Worm (Caenorhabditis elegans) whole organism, young adult: Measurements from ENCODE around the gene inft-2.
A peak's percentile ranks its signal among the peaks of the same experiment; 100 is the strongest.

Experiments used
- F49E8.2 ChIP-seq: sonication (generic microtip); optimal IDR thresholded peaks from 3 replicates; lab custom pipeline; 2017; ENCODE audit warnings: missing genetic modification characterization, mild to moderate bottlenecking, missing compliant biosample characterization, antibody characterized with exemption, moderate library complexity; ENCODE audit not compliant: insufficient read depth
- F57C9.4 ChIP-seq: sonication (generic microtip); optimal IDR thresholded peaks from 2 replicates; lab custom pipeline; 2017; ENCODE audit warnings: mild to moderate bottlenecking, missing genetic modification characterization, missing compliant biosample characterization
- K11D2.4 ChIP-seq: fragments of 200-800 bp; sonication (Bioruptor generic); IDR thresholded peaks from 2 replicates; pipeline ENCODE4 v1.3.6; 2022; ENCODE audit warnings: missing genetic modification reagents, missing genetic modification characterization, missing compliant biosample characterization
- T07F8.4 ChIP-seq: sonication (generic microtip); optimal IDR thresholded peaks from 2 replicates; lab custom pipeline; 2016; ENCODE audit warnings: mild to moderate bottlenecking, missing genetic modification characterization, moderate library complexity, missing compliant biosample characterization
- Y56A3A.18 ChIP-seq: fragments of 200-800 bp; sonication (Bioruptor generic); IDR thresholded peaks from 2 replicates; pipeline ENCODE4 v1.3.6; 2022; ENCODE audit warnings: missing genetic modification reagents, missing genetic modification characterization, missing compliant biosample characterization
- ama-1 ChIP-seq, 3 experiments: fragments of 150-350 bp in 1 of 3; sonication (generic microtip) in 2 of 3; optimal IDR thresholded peaks; 2 replicates each; lab custom pipeline; 2014 to 2018; ENCODE audit warnings: missing biosample characterization in 2 of 3, missing genetic modification characterization in 2 of 3, missing genetic modification reagents in 2 of 3
- aptf-2 ChIP-seq: fragments of 200-800 bp; sonication (Bioruptor generic); conservative IDR thresholded peaks from 2 replicates; pipeline ENCODE4 v1.3.6; 2022; ENCODE audit warnings: missing genetic modification reagents, missing genetic modification characterization, missing compliant biosample characterization
- athp-1 ChIP-seq: sonication (generic microtip); optimal IDR thresholded peaks from 2 replicates; lab custom pipeline; 2017; ENCODE audit warnings: mild to moderate bottlenecking, missing genetic modification characterization, missing compliant biosample characterization
- bed-2 ChIP-seq: fragments of 200-800 bp; sonication (Bioruptor generic); IDR thresholded peaks from 2 replicates; pipeline ENCODE4 v1.3.6; 2022; ENCODE audit warnings: missing genetic modification reagents, missing genetic modification characterization, missing compliant biosample characterization
- ccch-3 ChIP-seq: fragments of 200-800 bp; sonication (Bioruptor generic); optimal IDR thresholded peaks from 2 replicates; lab custom pipeline; 2018; ENCODE audit warnings: mild to moderate bottlenecking, missing genetic modification characterization, missing compliant biosample characterization
- cebp-2 ChIP-seq: fragments of 200-800 bp; sonication (Bioruptor generic); IDR thresholded peaks from 2 replicates; pipeline ENCODE4 v1.3.6; 2022; ENCODE audit warnings: missing genetic modification characterization, missing compliant biosample characterization
- ceh-100 ChIP-seq: fragments of 200-800 bp; sonication (Bioruptor generic); IDR thresholded peaks from 2 replicates; pipeline ENCODE4 v1.3.6; 2022; ENCODE audit warnings: missing genetic modification reagents, missing genetic modification characterization, missing compliant biosample characterization
- ceh-79 ChIP-seq: sonication (generic microtip); optimal IDR thresholded peaks from 2 replicates; lab custom pipeline; 2017; ENCODE audit warnings: mild to moderate bottlenecking, missing genetic modification characterization, missing compliant biosample characterization
- ceh-91 ChIP-seq: fragments of 200-800 bp; sonication (Bioruptor generic); IDR thresholded peaks from 2 replicates; pipeline ENCODE4 v1.3.6; 2022; ENCODE audit warnings: missing genetic modification reagents, missing genetic modification characterization, missing compliant biosample characterization
- efl-1 ChIP-seq: fragments of 150-350 bp; optimal IDR thresholded peaks from 2 replicates; lab custom pipeline; 2014; ENCODE audit warnings: missing biosample characterization, missing genetic modification reagents, missing genetic modification characterization
- ekl-4 ChIP-seq: fragments of 200-800 bp; sonication (Bioruptor generic); IDR thresholded peaks from 2 replicates; pipeline ENCODE4 v1.3.6; 2022; ENCODE audit warnings: missing genetic modification reagents, missing genetic modification characterization, missing compliant biosample characterization
- gei-17 ChIP-seq: fragments of 200-800 bp; sonication (Bioruptor generic); optimal IDR thresholded peaks from 2 replicates; lab custom pipeline; 2018; ENCODE audit warnings: mild to moderate bottlenecking, missing genetic modification characterization, missing compliant biosample characterization
- hmg-1.2 ChIP-seq: fragments of 200-800 bp; sonication (Bioruptor generic); IDR thresholded peaks from 2 replicates; pipeline ENCODE4 v1.3.6; 2022; ENCODE audit warnings: missing genetic modification reagents, missing genetic modification characterization, missing compliant biosample characterization
- lir-1 ChIP-seq: fragments of 200-800 bp; sonication (Bioruptor generic); conservative IDR thresholded peaks from 2 replicates; pipeline ENCODE4 v1.3.6; 2022; ENCODE audit warnings: missing genetic modification reagents, missing genetic modification characterization, missing compliant biosample characterization
- madf-3 ChIP-seq: fragments of 200-800 bp; sonication (Bioruptor generic); IDR thresholded peaks from 2 replicates; pipeline ENCODE4 v1.3.6; 2022; ENCODE audit warnings: missing genetic modification reagents, missing genetic modification characterization, missing compliant biosample characterization
- mcd-1 ChIP-seq: fragments of 200-800 bp; sonication (Bioruptor generic); IDR thresholded peaks from 2 replicates; pipeline ENCODE4 v1.3.6; 2022; ENCODE audit warnings: missing genetic modification reagents, missing genetic modification characterization, missing compliant biosample characterization
- nfya-1 ChIP-seq: sonication (generic microtip); optimal IDR thresholded peaks from 2 replicates; lab custom pipeline; 2017; ENCODE audit warnings: antibody characterized with exemption, missing compliant biosample characterization, missing genetic modification characterization, borderline replicate concordance; ENCODE audit not compliant: insufficient read depth
- nfyb-1 ChIP-seq: fragments of 200-800 bp; sonication (Bioruptor generic); IDR thresholded peaks from 2 replicates; pipeline ENCODE4 v1.3.6; 2022; ENCODE audit warnings: missing genetic modification reagents, missing genetic modification characterization, missing compliant biosample characterization
- nhr-27 ChIP-seq: fragments of 200-800 bp; sonication (Bioruptor generic); optimal IDR thresholded peaks from 2 replicates; lab custom pipeline; 2018; ENCODE audit warnings: mild to moderate bottlenecking, missing genetic modification characterization, moderate library complexity, missing compliant biosample characterization
- rcor-1 ChIP-seq: fragments of 200-800 bp; sonication (Bioruptor generic); IDR thresholded peaks from 2 replicates; pipeline ENCODE4 v1.3.6; 2022; ENCODE audit warnings: missing genetic modification reagents, missing genetic modification characterization, missing compliant biosample characterization
- repo-1 ChIP-seq: sonication (generic microtip); optimal IDR thresholded peaks from 2 replicates; lab custom pipeline; 2017; ENCODE audit warnings: mild to moderate bottlenecking, missing genetic modification characterization, missing compliant biosample characterization
- rpc-1 ChIP-seq, 2 experiments: fragments of 150-350 bp in 1 of 2; sonication (generic microtip) in 1 of 2; optimal IDR thresholded peaks; 2 replicates each; lab custom pipeline; 2014 to 2018; ENCODE audit warnings: missing biosample characterization in 1 of 2, missing genetic modification characterization in 1 of 2, missing genetic modification reagents in 1 of 2, missing genotype in 1 of 2
- sea-2 ChIP-seq: fragments of 200-800 bp; sonication (Bioruptor generic); IDR thresholded peaks from 2 replicates; pipeline ENCODE4 v1.3.6; 2022; ENCODE audit warnings: missing genetic modification characterization, missing compliant biosample characterization
- somi-1 ChIP-seq: fragments of 200-800 bp; sonication (Bioruptor generic); optimal IDR thresholded peaks from 2 replicates; lab custom pipeline; 2018; ENCODE audit warnings: mild to moderate bottlenecking, missing genetic modification characterization, missing compliant biosample characterization
- tbp1 ChIP-seq: fragments of 200-800 bp; sonication (Bioruptor generic); optimal IDR thresholded peaks from 2 replicates; lab custom pipeline; 2018; ENCODE audit warnings: mild to moderate bottlenecking, missing genetic modification characterization, missing compliant biosample characterization
- tlf-1 ChIP-seq: fragments of 200-800 bp; sonication (Bioruptor generic); optimal IDR thresholded peaks from 2 replicates; lab custom pipeline; 2018; ENCODE audit warnings: mild to moderate bottlenecking, missing genetic modification characterization, missing compliant biosample characterization
- unc-62 ChIP-seq: fragments of 150-350 bp; optimal IDR thresholded peaks from 2 replicates; lab custom pipeline; 2014; ENCODE audit warnings: missing biosample characterization, missing genetic modification reagents, missing genetic modification characterization
- zim-3 ChIP-seq: sonication (generic microtip); optimal IDR thresholded peaks from 2 replicates; lab custom pipeline; 2017; ENCODE audit warnings: mild to moderate bottlenecking, missing genetic modification characterization, moderate library complexity, missing compliant biosample characterization
- ztf-18 ChIP-seq: sonication (generic microtip); optimal IDR thresholded peaks from 2 replicates; lab custom pipeline; 2016; ENCODE audit warnings: missing genotype, mild to moderate bottlenecking, missing genetic modification characterization, missing compliant biosample characterization
- ztf-25 ChIP-seq: fragments of 200-800 bp; sonication (Bioruptor generic); IDR thresholded peaks from 2 replicates; pipeline ENCODE4 v1.3.6; 2022; ENCODE audit warnings: missing genetic modification reagents, missing genetic modification characterization, missing compliant biosample characterization

Gene inft-2

DNA sequence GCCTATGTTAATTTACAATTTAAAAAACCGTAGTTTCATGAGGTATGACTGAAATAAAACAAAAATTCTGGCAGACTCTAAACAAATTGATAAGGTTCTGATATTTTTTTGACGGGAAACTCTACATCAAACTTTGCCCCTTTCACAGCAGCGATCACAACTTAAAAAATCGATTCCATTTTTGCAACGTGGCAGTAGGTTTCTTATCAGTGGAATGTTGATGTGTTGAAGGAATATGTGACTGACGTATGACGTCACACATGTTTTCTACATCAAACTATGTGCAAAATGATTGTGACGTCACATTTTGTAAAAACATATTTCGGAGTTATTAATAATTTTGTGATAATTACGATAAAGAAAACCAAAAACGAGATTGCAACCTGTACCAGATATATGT is 9.8 kb downstream of the inft-2 start (continued):
- TF ChIP-seq ceh-100 (GFP tag; lab: Robert Waterston, UW): no peak
- TF ChIP-seq T07F8.4 (tag; lab: Kevin White, UChicago): no peak
- TF ChIP-seq F49E8.2 (tag; lab: Kevin White, UChicago): no peak
- TF ChIP-seq tbp1 (GFP tag; lab: Kevin White, UChicago): peak; percentile 1
- no peak for TF ChIP-seq ceh-79
- no peak for TF ChIP-seq somi-1 (GFP tag; lab: Kevin White, UChicago)
- no peak for TF ChIP-seq bed-2 (GFP tag; lab: Robert Waterston, UW)

DNA sequence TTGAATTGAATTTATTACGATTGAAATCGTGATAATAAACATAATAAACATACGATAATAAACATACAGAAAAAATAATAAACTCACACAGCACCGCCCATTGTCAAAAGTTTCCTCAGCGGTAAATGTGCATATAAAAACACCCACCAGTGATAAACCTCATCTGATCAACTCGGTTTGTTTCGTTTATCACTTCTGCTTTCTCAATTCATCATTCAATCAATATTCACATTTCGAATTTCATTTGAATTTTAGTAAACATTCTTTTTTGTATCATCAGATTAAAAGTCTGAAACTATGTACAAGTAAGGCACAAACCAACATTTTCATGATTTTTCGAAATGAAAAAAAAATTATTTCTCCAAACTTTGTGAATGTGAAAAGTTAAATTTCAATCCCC is 11.0 kb downstream of the inft-2 start, which contains the start of gene try-10:
Gene try-10 (minus strand): TSS at position 101 of the 400 bp plus-strand sequence.
- TF ChIP-seq F57C9.4 (tag; lab: Kevin White, UChicago) (no peak), rcor-1 (GFP tag; lab: Robert Waterston, UW) (no peak), nfya-1 (tag; lab: Kevin White, UChicago) (no peak), nhr-27 (tag; lab: Kevin White, UChicago) (no peak), repo-1 (tag; lab: Kevin White, UChicago) (no peak), tlf-1 (GFP tag; lab: Kevin White, UChicago) (no peak), rpc-1 (optimal IDR thresholded peaks at IDR 0.05; lab: Kevin White, UChicago) (no peak), rpc-1 (tag; optimal IDR thresholded peaks at IDR 0.05; lab: Kevin White, UChicago) (no peak), ccch-3 (GFP tag; lab: Kevin White, UChicago) (no peak), ztf-18 (tag; lab: Kevin White, UChicago) (no peak), ztf-25 (GFP tag; lab: Robert Waterston, UW) (no peak), sea-2 (GFP tag; lab: Robert Waterston, UW) (no peak), ama-1 (optimal IDR thresholded peaks at IDR 0.05; lab: Kevin White, UChicago) (no peak), ama-1 (GFP tag; optimal IDR thresholded peaks at IDR 0.05; lab: Kevin White, UChicago) (no peak), lir-1 (GFP tag; lab: Robert Waterston, UW) (no peak), nfyb-1 (GFP tag; lab: Robert Waterston, UW) (no peak), ekl-4 (no peak), cebp-2 (no peak)

DNA sequence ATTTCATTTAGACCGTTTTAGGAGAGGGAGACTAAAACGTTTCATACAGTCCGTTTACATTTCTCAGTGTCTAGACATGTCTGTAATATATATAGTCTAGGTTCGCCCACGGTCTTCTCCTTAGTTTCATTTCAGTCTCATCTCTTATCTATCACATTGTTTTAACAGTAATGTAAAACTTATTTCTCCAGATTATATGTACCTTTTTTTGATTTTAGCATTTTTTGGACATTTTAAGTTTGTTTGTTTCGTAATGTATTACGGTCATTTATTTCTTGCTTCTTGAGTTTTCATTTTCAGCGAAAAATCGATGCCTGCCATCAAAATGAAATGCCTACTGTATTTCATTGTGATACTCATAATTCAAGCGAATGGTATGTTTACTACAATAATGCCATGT is 11.7 kb downstream of the inft-2 start, which contains the start of gene F15B9.6:
Gene F15B9.6 (plus strand): TSS at position 301 of the 400 bp plus-strand sequence.
- TF ChIP-seq K11D2.4 (no peak), zim-3 (tag; lab: Kevin White, UChicago) (no peak), hmg-1.2 (GFP tag; lab: Robert Waterston, UW) (no peak), Y56A3A.18 (GFP tag; lab: Robert Waterston, UW) (no peak)

DNA sequence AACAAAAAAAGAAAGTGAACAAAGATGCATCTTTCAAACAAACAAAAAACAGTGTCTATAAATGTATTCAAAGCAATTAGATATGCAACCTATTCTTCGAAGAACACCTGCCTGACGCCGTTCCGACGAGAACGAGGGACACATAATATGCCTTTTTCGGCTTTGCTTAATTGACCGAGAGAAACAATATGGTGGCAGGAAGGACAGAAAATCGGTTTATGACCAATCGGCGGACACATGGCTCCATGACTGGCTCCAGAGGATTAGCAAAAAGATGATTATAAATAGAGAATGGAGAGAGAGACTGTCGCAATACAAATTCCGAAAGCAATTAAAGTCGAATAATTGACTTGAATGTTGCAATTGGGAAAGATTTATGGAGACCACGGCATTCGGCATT is 16.1 kb downstream of the inft-2 start:
- no peak for TF ChIP-seq gei-17 (GFP tag; lab: Kevin White, UChicago)
- TF ChIP-seq ccch-3 (GFP tag; lab: Kevin White, UChicago): no peak
- TF ChIP-seq ceh-91 (GFP tag; lab: Robert Waterston, UW): no peak
- no peak for TF ChIP-seq efl-1 (GFP tag; lab: Kevin White, UChicago)
- TF ChIP-seq mcd-1 (GFP tag; lab: Robert Waterston, UW): no peak
- TF ChIP-seq Y56A3A.18 (GFP tag; lab: Robert Waterston, UW): no peak
- TF ChIP-seq F57C9.4 (tag; lab: Kevin White, UChicago): no peak
- no peak for TF ChIP-seq nfyb-1 (GFP tag; lab: Robert Waterston, UW)
- no peak for TF ChIP-seq madf-3 (GFP tag; lab: Robert Waterston, UW)
- no peak for TF ChIP-seq aptf-2 (GFP tag; lab: Robert Waterston, UW)
- no peak for TF ChIP-seq unc-62
- TF ChIP-seq athp-1 (tag; lab: Kevin White, UChicago): no peak
